Worm (Caenorhabditis elegans): ENCODE data around the gene srg-4.

srg-4 gene

DNA sequence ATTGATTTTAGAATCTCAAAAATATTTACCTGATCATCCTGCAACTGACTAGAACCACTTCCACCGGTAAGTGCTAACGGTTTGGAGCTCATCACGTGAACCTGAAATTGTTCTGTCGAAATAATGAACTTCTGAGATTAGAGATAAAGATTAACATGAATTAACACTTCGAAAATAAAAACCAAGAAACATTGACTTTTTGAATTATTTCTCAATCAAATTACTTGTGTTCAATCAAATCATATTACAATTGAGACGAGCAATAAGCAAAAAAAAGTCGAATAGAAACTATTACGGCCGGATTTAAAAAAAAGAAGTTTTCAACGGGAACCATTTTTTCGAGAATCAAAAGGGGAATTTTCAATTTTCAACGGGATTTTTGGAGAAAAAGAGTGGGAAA lies 16.2 kb downstream of the srg-4 start, which contains the start of gene bcas-2:
bcas-2 (minus strand) TSS at position 101 of the 400 bp plus-strand sequence.
- TF ChIP-seq eyg-1 (tag; optimal IDR thresholded peaks at IDR 0.05) = no peak
- TF ChIP-seq ztf-16 (tag; optimal IDR thresholded peaks at IDR 0.05) = no peak
- TF ChIP-seq nfya-1 (tag; optimal IDR thresholded peaks at IDR 0.05) = no peak
- no peak for TF ChIP-seq fkh-10 (GFP tag; optimal IDR thresholded peaks at IDR 0.05)
- TF ChIP-seq ama-1 (optimal IDR thresholded peaks at IDR 0.05) = no peak
- no peak for TF ChIP-seq ceh-9 (tag; optimal IDR thresholded peaks at IDR 0.05)
- TF ChIP-seq npax-4 (tag; optimal IDR thresholded peaks at IDR 0.05) = no peak
- no peak for TF ChIP-seq K09A11.1 (tag; optimal IDR thresholded peaks at IDR 0.05; ENCODE audit: insufficient read depth)
- TF ChIP-seq fkh-6 (tag; optimal IDR thresholded peaks at IDR 0.05) = no peak
- TF ChIP-seq ceh-22 (tag; optimal IDR thresholded peaks at IDR 0.05) = no peak
- TF ChIP-seq Y22D7AL.16 (tag; optimal IDR thresholded peaks at IDR 0.05) = no peak
- no peak for TF ChIP-seq pat-9 (tag; optimal IDR thresholded peaks at IDR 0.05)
- no peak for TF ChIP-seq hlh-15 (tag; optimal IDR thresholded peaks at IDR 0.05)
- TF ChIP-seq dve-1 (tag; optimal IDR thresholded peaks at IDR 0.05) = no peak
- no peak for TF ChIP-seq ahr-1 (tag; optimal IDR thresholded peaks at IDR 0.05)
- TF ChIP-seq pag-3 (tag; optimal IDR thresholded peaks at IDR 0.05; ENCODE audit: borderline replicate concordance) = no peak

DNA sequence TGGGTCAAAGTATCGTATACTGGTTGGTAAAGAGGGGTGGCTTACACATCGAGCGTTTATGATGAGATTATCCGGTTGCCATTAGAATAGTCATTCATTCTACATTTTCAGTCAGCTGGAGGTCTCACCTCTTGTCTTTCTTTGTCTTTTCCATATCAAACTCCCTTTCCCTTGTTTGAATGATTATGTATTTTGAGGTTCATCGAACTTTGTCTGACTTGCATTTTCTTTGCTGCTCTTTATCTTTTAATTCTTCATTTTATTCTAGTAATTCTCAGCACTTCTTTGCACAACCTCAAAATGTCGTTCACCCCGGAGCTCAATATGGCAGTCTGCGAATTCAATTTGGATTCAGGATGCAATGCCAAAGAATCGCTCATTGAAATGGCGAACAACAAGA lies 21.4 kb downstream of the srg-4 start, which contains the start of gene T12A2.3:
T12A2.3 (plus strand) TSS at position 301 of the 400 bp plus-strand sequence.
- TF ChIP-seq pros-1 (tag; optimal IDR thresholded peaks at IDR 0.05) = no peak
- TF ChIP-seq hlh-13 (GFP tag; optimal IDR thresholded peaks at IDR 0.05) = no peak
- TF ChIP-seq K02D7.2 (tag; optimal IDR thresholded peaks at IDR 0.05) = no peak
- TF ChIP-seq ceh-24 (tag; optimal IDR thresholded peaks at IDR 0.05) = no peak
- TF ChIP-seq ceh-45 (GFP tag; IDR thresholded peaks at IDR 0.05) = no peak
- no peak for TF ChIP-seq ceh-22 (tag; optimal IDR thresholded peaks at IDR 0.05)
- no peak for TF ChIP-seq nhr-11 (tag; optimal IDR thresholded peaks at IDR 0.05)
- TF ChIP-seq mec-3 (tag; optimal IDR thresholded peaks at IDR 0.05; ENCODE audit: borderline replicate concordance) = no peak
- TF ChIP-seq nfya-1 (tag; optimal IDR thresholded peaks at IDR 0.05) = no peak
- TF ChIP-seq F13H6.1 (tag; optimal IDR thresholded peaks at IDR 0.05) = no peak
- no peak for TF ChIP-seq nhr-232 (tag; optimal IDR thresholded peaks at IDR 0.05)
- no peak for TF ChIP-seq odd-2 (tag; optimal IDR thresholded peaks at IDR 0.05)
- TF ChIP-seq eyg-1 (tag; optimal IDR thresholded peaks at IDR 0.05) = no peak
- TF ChIP-seq ceh-48 (tag; optimal IDR thresholded peaks at IDR 0.05) = no peak
- TF ChIP-seq Y22D7AL.16 (tag; optimal IDR thresholded peaks at IDR 0.05) = no peak
- TF ChIP-seq ceh-31 (tag; optimal IDR thresholded peaks at IDR 0.05) = no peak
- no peak for TF ChIP-seq pax-1 (tag; optimal IDR thresholded peaks at IDR 0.05)
- no peak for TF ChIP-seq sdc-2 (tag; optimal IDR thresholded peaks at IDR 0.05)
- TF ChIP-seq fax-1 (tag; optimal IDR thresholded peaks at IDR 0.05) = no peak
- no peak for TF ChIP-seq pqm-1 (tag; optimal IDR thresholded peaks at IDR 0.05)

DNA sequence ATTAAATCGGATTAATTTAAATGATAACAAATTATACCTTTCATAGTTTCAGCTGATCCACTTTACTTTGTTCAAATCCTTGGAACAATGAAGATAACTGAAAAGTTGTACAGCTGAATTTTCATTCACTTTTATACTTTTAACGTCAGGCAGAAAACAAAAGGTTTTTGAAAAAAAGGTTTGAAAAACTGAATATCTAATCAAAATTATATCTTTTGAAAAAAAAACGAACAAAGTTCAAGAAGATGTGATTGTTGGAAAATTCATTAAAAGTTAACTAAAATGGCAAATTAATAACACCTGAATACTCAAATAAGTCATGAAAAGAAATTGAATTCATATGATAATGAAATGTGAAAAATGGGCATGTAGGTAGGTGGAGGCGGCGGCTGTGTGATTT lies 25.2 kb downstream of the srg-4 start, which contains the start of gene T12A2.21:
T12A2.21 (minus strand) TSS at position 101 of the 400 bp plus-strand sequence.
- no peak for TF ChIP-seq eyg-1 (tag; optimal IDR thresholded peaks at IDR 0.05)

DNA sequence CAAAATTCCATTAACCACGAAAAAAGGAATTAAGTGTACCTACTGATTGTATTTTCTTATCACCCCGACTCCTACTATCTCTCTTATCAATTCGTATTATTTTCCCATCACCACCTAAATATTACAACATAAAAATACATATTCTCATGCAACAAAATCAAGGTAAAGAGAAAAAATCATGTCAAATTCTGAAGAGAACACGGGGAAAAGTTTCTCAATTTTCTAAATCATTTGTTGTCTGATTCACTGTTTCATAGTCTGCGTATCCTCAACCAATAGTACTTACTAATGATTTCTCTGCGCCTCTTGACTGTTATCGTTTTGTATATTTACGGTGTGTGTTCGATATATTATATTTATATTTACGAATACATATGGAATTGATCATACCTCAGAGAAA lies 30.0 kb downstream of the srg-4 start:
- TF ChIP-seq elt-2 (tag; optimal IDR thresholded peaks at IDR 0.05) = peak; percentile 85
- no peak for TF ChIP-seq ceh-6 (GFP tag; optimal IDR thresholded peaks at IDR 0.05)

DNA sequence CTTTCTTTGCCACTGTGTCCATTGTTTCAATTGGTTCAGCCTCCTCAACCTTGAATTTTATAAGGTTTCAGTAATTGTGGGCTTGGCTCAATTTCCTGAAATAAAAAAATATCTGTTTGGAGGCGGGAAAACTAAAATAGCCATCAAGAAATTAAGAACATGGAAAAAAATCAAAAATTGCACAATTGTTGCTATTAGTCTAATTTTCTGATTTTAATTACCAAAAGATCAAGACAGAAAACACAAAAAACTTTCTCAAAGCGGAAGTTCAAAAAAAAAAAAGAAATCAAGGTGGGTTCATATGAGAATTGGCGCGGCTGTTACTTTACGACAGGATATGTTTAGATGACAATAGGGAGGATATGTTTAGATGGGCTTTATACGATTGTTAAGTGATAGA lies 31.0 kb downstream of the srg-4 start, which contains the start of gene esyt-2:
esyt-2 (minus strand) TSS at position 101 of the 400 bp plus-strand sequence.
- TF ChIP-seq pros-1 (tag; optimal IDR thresholded peaks at IDR 0.05) (no peak), hlh-6 (tag; optimal IDR thresholded peaks at IDR 0.05) (no peak), nfya-1 (tag; optimal IDR thresholded peaks at IDR 0.05) (no peak)

All from whole organism, late embryonic.